Worm (Caenorhabditis elegans) whole organism, young adult: ENCODE data around the gene C06E8.5.
"Not testable (repeated sequence)": the region's sequence is repeated elsewhere in the genome, so short reads cannot be mapped to it uniquely, and the experiment has no call there.

Experiments
- Y79H2A.3 ChIP-seq: fragments of 200-800 bp; sonication (Bioruptor generic); conservative IDR thresholded peaks from 2 replicates; pipeline ENCODE4 v1.3.6; 2022; ENCODE audit warnings: missing genetic modification reagents, missing genetic modification characterization, missing compliant biosample characterization
- ama-1 ChIP-seq, 3 experiments: fragments of 150-350 bp in 1 of 3; sonication (generic microtip) in 2 of 3; optimal IDR thresholded peaks; 2 replicates each; lab custom pipeline; 2014 to 2018; ENCODE audit warnings: missing biosample characterization in 2 of 3, missing genetic modification characterization in 2 of 3, missing genetic modification reagents in 2 of 3
- dox-1 ChIP-seq: fragments of 200-800 bp; sonication (Bioruptor generic); IDR thresholded peaks from 2 replicates; pipeline ENCODE4 v1.3.6; 2022; ENCODE audit warnings: missing genetic modification reagents, missing genetic modification characterization, missing compliant biosample characterization
- dpl-1 ChIP-seq: fragments of 150-350 bp; optimal IDR thresholded peaks from 2 replicates; lab custom pipeline; 2014; ENCODE audit warnings: missing biosample characterization, missing genetic modification reagents, missing genetic modification characterization
- gei-17 ChIP-seq: fragments of 200-800 bp; sonication (Bioruptor generic); optimal IDR thresholded peaks from 2 replicates; lab custom pipeline; 2018; ENCODE audit warnings: mild to moderate bottlenecking, missing genetic modification characterization, missing compliant biosample characterization
- mel-28 ChIP-seq: sonication (generic microtip); optimal IDR thresholded peaks from 2 replicates; lab custom pipeline; 2016; ENCODE audit warnings: borderline replicate concordance, mild to moderate bottlenecking, missing genetic modification characterization, missing compliant biosample characterization
- repo-1 ChIP-seq: sonication (generic microtip); optimal IDR thresholded peaks from 2 replicates; lab custom pipeline; 2017; ENCODE audit warnings: mild to moderate bottlenecking, missing genetic modification characterization, missing compliant biosample characterization
- somi-1 ChIP-seq: fragments of 200-800 bp; sonication (Bioruptor generic); optimal IDR thresholded peaks from 2 replicates; lab custom pipeline; 2018; ENCODE audit warnings: mild to moderate bottlenecking, missing genetic modification characterization, missing compliant biosample characterization
- sptf-2 ChIP-seq: fragments of 200-800 bp; sonication (Bioruptor generic); optimal IDR thresholded peaks from 2 replicates; lab custom pipeline; 2018; ENCODE audit warnings: mild to moderate bottlenecking, missing genetic modification characterization, missing compliant biosample characterization
- unc-62 ChIP-seq: fragments of 150-350 bp; optimal IDR thresholded peaks from 2 replicates; lab custom pipeline; 2014; ENCODE audit warnings: missing biosample characterization, missing genetic modification reagents, missing genetic modification characterization
- zfh-2 ChIP-seq: fragments of 200-800 bp; sonication (Bioruptor generic); conservative IDR thresholded peaks from 2 replicates; pipeline ENCODE4 v1.3.6; 2022; ENCODE audit warnings: missing genetic modification reagents, missing genetic modification characterization, missing compliant biosample characterization

DNA sequence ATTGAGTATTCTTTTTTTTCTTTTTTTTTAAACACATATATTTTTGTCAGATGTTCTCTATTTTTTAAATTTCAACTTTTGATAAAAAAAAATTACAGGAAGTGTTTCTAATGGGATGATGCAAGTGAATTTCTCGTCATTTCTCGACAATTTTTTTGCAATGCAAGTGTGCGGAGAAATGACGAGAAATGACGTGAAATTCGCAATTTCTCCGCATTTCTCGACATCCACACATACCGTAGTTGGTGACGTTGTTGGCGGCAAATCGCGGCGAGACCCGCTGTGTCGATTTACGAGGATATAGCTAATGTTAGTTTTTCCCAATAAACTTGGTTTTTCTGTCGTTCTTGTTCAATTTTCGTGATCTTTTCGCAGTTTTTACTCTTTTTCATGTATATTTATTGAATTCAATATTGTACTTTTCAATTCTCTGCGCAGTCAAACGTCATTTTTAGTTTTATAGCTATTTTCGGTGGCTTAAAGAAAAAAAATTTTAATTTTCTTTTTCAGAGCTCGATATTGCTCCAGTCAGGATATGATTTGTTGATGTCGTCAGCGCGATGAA is 23.2 kb downstream of the C06E8.5 start, which contains the start of gene F31E3.6:
- not testable (repeated sequence) for TF ChIP-seq ama-1 (optimal IDR thresholded peaks at IDR 0.05; lab: Kevin White, UChicago); ama-1 (GFP tag; optimal IDR thresholded peaks at IDR 0.05; lab: Kevin White, UChicago); Y79H2A.3 (GFP tag; lab: Robert Waterston, UW); repo-1 (tag; lab: Kevin White, UChicago); sptf-2 (GFP tag; lab: Kevin White, UChicago); unc-62 (GFP tag; lab: Kevin White, UChicago); gei-17 (GFP tag; lab: Kevin White, UChicago); zfh-2; dpl-1 (GFP tag; lab: Kevin White, UChicago); somi-1; mel-28 (tag; lab: Kevin White, UChicago)
- TF ChIP-seq dox-1: peak; percentile 59; the same call in 1 of the 2 replicates
